Fruit fly (Drosophila melanogaster): ENCODE measurements around the gene Trmt112.

Trmt112 gene

dm6 chr3L:21175531-21176271 lies 40.9 kb downstream of the Trmt112 start:
- TF ChIP-seq CG17801 (GFP tag; optimal IDR thresholded peaks at IDR 0.05; ENCODE audit: partially characterized antibody): no peak

- no peak for TF ChIP-seq CG17801 (GFP tag; optimal IDR thresholded peaks at IDR 0.05; ENCODE audit: partially characterized antibody)
These were observed 41.7 kb downstream of the Trmt112 start for dm6 chr3L:21174962-21175361.

DNA sequence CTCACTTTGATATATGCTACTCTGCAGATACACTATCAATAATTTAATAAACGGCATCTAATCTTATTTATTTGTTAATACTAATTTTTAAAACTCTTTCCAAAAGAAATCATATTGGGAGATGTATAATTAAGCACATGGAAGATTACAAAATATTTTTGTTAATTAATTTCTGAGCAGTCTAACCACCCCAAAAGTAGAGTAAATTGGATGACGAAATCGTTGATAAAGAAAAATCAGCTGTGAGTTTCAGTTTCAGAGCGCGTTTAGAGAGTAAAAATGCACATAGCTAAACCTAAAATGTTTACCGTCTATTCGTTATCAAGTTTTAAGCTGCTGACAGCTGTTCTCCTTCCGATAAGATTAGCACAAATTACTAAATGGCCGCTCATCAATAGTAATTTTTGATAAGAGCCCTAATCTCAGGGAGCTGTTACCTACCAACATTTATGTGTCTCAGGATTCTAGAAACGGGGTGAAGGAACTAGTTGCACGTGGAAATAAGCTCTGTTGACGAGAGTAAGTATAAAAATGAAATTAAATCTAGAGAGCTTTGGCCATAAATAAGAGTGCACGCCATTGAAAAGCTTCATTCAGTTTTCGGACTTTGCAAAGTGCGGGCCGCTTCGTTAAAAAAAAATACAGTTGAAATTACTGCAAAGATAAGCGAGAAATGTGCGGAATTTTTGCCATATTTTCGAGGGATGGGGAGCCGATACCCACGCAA lies 43.9 kb downstream of the Trmt112 start, which contains the start of the genes chb and AsnS:
chb (plus strand) TSS at position 327 of the 727 bp plus-strand sequence.
AsnS (plus strand) TSS at position 592 of the 727 bp plus-strand sequence.
- TF ChIP-seq CG17801 (GFP tag; optimal IDR thresholded peaks at IDR 0.05; ENCODE audit: partially characterized antibody): peak; percentile 93

DNA sequence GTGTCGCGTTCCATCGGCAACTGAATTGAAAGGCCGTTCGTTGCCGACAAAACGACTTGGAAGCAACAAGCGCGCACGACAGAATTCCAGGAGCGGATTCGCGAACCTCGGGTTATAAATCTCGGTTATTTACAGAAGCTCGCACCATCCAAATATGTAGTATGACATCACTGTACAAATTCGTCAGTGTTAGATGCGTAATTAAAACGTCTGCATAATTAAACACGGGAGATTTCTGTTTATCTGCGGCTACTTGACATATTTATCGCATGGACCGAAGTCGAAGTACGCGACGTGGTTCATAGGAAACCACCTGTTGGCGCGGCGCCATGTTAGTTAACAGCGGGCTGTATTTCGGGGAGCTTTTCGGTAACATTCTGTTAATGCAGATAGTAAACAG lies 44.7 kb downstream of the Trmt112 start, which contains the start of gene Ac78C:
Ac78C (minus strand) TSS at position 26 of the 400 bp plus-strand sequence.
- peak; percentile 90 for TF ChIP-seq CG17801 (GFP tag; optimal IDR thresholded peaks at IDR 0.05; ENCODE audit: partially characterized antibody)

All from ovary, adult (tissue).